Fruit fly (Drosophila melanogaster): Measurements from ENCODE around the gene CG10154.

CG10154 gene

DNA sequence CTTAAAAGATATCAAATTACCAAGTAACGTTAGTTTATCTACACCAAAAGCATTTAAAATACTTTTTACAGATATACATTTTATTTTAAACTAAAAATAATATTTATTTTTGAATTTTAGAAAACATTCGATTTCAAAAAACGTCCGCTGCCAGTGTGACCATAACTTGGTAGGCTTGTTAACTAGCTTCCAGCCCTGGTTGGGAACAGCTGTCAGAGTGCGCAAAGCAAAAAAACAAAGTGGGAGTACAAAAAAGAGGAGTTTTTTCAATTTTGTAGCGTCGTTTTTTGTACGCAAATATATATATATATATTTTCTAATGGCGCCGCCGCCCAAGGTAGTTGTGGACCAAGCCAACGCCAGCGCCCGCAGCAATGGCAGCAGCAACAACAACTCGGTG lies 5.5 kb upstream of the CG10154 start, which contains the start of gene cmb (continued):
- TF ChIP-seq Scr (GFP tag; IDR thresholded peaks at IDR 0.05; ENCODE audit: partially characterized antibody) (0 out of 2 replicates have a peak, but pooled peaks have one; percentile 16), D19B (GFP tag; optimal IDR thresholded peaks at IDR 0.05) (no peak), caup (GFP tag; optimal IDR thresholded peaks at IDR 0.05; ENCODE audit: severe bottlenecking) (no peak), HLH54F (GFP tag; optimal IDR thresholded peaks at IDR 0.05) (no peak), Sin3A (optimal IDR thresholded peaks at IDR 0.05) (no peak), ham (GFP tag; IDR thresholded peaks at IDR 0.05) (no peak), ttk (GFP tag; IDR thresholded peaks at IDR 0.05) (no peak), CG33557 (GFP tag; optimal IDR thresholded peaks at IDR 0.05) (no peak), fd102C (GFP tag; optimal IDR thresholded peaks at IDR 0.05) (no peak), sim (GFP tag; IDR thresholded peaks at IDR 0.05) (no peak), sisA (GFP tag; IDR thresholded peaks at IDR 0.05) (no peak), CTCF (GFP tag; optimal IDR thresholded peaks at IDR 0.05) (peak; percentile 43), Ada2b (GFP tag; IDR thresholded peaks at IDR 0.05) (no peak), repo (GFP tag; optimal IDR thresholded peaks at IDR 0.05) (no peak), CG12659 (GFP tag; optimal IDR thresholded peaks at IDR 0.05) (no peak), H15 (GFP tag; IDR thresholded peaks at IDR 0.05) (no peak), Mes4 (GFP tag; optimal IDR thresholded peaks at IDR 0.05) (no peak), CG1647 (GFP tag; optimal IDR thresholded peaks at IDR 0.05) (no peak), TFAM (GFP tag; optimal IDR thresholded peaks at IDR 0.05) (no peak), CG10209 (GFP tag; optimal IDR thresholded peaks at IDR 0.05) (no peak), Sox102F (GFP tag; optimal IDR thresholded peaks at IDR 0.05) (no peak), salm (tag; optimal IDR thresholded peaks at IDR 0.05) (no peak), CG11695 (GFP tag; IDR thresholded peaks at IDR 0.05) (no peak), CG8290 (GFP tag; optimal IDR thresholded peaks at IDR 0.05) (no peak), CG8290 (tag; optimal IDR thresholded peaks at IDR 0.05) (no peak), E2f2 (GFP tag; IDR thresholded peaks at IDR 0.05) (peak; percentile 83), zfh1 (GFP tag; IDR thresholded peaks at IDR 0.05) (no peak), Lhr (GFP tag; optimal IDR thresholded peaks at IDR 0.05) (peak; percentile 17), NC2α (GFP tag; optimal IDR thresholded peaks at IDR 0.05) (no peak), CG10321 (GFP tag; IDR thresholded peaks at IDR 0.05) (no peak), lola (GFP tag; optimal IDR thresholded peaks at IDR 0.05) (no peak), CG2875 (GFP tag; optimal IDR thresholded peaks at IDR 0.05) (no peak), CG12769 (tag; optimal IDR thresholded peaks at IDR 0.05) (no peak), Spps (tag; optimal IDR thresholded peaks at IDR 0.05) (no peak), CG10543 (GFP tag; optimal IDR thresholded peaks at IDR 0.05) (no peak), amos (GFP tag; IDR thresholded peaks at IDR 0.05; ENCODE audit: partially characterized antibody) (no peak), mam (GFP tag; optimal IDR thresholded peaks at IDR 0.05) (no peak), Poxn (GFP tag; IDR thresholded peaks at IDR 0.05) (no peak), cg (GFP tag; optimal IDR thresholded peaks at IDR 0.05) (no peak), odd (GFP tag; optimal IDR thresholded peaks at IDR 0.05) (no peak), CG15514 (GFP tag; optimal IDR thresholded peaks at IDR 0.05) (peak; percentile 46), stwl (tag; optimal IDR thresholded peaks at IDR 0.05) (peak; percentile 89), tgo (GFP tag; IDR thresholded peaks at IDR 0.05) (no peak), CG11723 (GFP tag; optimal IDR thresholded peaks at IDR 0.05) (no peak), eyg (GFP tag; optimal IDR thresholded peaks at IDR 0.05) (no peak), CG6765 (GFP tag; optimal IDR thresholded peaks at IDR 0.05) (no peak), tio (GFP tag; optimal IDR thresholded peaks at IDR 0.05) (no peak), zfh2 (GFP tag; optimal IDR thresholded peaks at IDR 0.05) (no peak), MESR4 (GFP tag; optimal IDR thresholded peaks at IDR 0.05) (peak; percentile 42), GATAe (GFP tag; conservative IDR thresholded peaks at IDR 0.05) (no peak), onecut (GFP tag; IDR thresholded peaks at IDR 0.05) (no peak), MBD-R2 (GFP tag; IDR thresholded peaks at IDR 0.05) (peak; percentile 96), unc-4 (GFP tag; IDR thresholded peaks at IDR 0.05; ENCODE audit: partially characterized antibody) (no peak)
